Fruit fly (Drosophila melanogaster): ENCODE data around the gene Pdxk.

DNA sequence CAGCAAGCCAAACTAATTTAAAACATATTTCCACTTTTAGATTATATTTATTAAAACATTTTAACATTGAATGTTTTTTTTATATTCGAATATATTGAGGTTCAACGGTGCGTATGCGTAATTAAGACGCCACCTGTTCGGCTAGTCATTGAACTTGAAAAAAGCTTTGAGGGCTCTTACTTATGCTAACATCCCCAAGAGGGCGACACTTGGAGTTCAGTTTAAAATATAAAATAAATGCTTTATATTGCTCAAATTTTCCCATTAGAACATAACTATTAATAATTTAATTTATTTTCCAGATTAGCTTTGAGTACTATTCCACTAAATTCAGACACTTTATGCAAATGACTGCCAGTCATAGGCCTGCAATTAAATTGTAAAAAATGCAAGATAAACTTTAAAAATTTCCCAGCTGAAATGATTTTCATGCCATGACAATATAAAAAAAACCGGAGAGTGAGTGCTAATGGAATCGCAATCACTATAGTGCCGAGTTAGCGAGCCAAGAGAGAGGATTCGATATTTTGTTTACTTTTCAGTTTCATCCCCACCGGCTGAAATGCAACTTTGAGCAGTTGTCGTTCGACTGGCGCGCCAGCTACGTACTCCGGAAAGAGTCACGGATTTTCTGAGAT is 26.3 kb upstream of the Pdxk start, which contains the start of gene PGRP-LA:
- TF ChIP-seq usp (GFP tag; optimal IDR thresholded peaks at IDR 0.05), result no peak
- TF ChIP-seq sage (GFP tag; optimal IDR thresholded peaks at IDR 0.05), result no peak
- no peak for TF ChIP-seq pan (optimal IDR thresholded peaks at IDR 0.05)
- TF ChIP-seq OdsH (GFP tag; optimal IDR thresholded peaks at IDR 0.05), result no peak
- TF ChIP-seq CG32264 (GFP tag; optimal IDR thresholded peaks at IDR 0.05), result no peak
- TF ChIP-seq Hr83 (GFP tag; optimal IDR thresholded peaks at IDR 0.05; ENCODE audit: poor library complexity, severe bottlenecking), result no peak
- no peak for TF ChIP-seq Hr78 (GFP tag; optimal IDR thresholded peaks at IDR 0.05)
- no peak for TF ChIP-seq rgr (GFP tag; optimal IDR thresholded peaks at IDR 0.05)
- no peak for TF ChIP-seq tai (GFP tag; optimal IDR thresholded peaks at IDR 0.05)

Measured in whole organism, wandering third instar larva.